Worm (Caenorhabditis elegans) whole organism, L1 larva: ENCODE data around the gene K03H9.3.
A peak's percentile ranks its signal among the peaks of the same experiment; 100 is the strongest.

Experiments used
- F16B12.6 ChIP-seq: fragments of 150-350 bp; optimal IDR thresholded peaks from 2 replicates; lab custom pipeline; 2014; ENCODE audit warnings: missing biosample characterization, missing genetic modification characterization
- aha-1 ChIP-seq: fragments of 150-350 bp; optimal IDR thresholded peaks from 2 replicates; lab custom pipeline; 2014; ENCODE audit warnings: missing biosample characterization, missing genetic modification characterization
- alr-1 ChIP-seq: fragments of 200-800 bp; sonication (Bioruptor generic); optimal IDR thresholded peaks from 2 replicates; lab custom pipeline; 2018; ENCODE audit warnings: borderline replicate concordance, mild to moderate bottlenecking, missing genetic modification characterization, missing compliant biosample characterization
- aly-2 ChIP-seq: fragments of 150-350 bp; optimal IDR thresholded peaks from 2 replicates; lab custom pipeline; 2014; ENCODE audit warnings: missing biosample characterization, missing genetic modification characterization
- ama-1 ChIP-seq: fragments of 150-350 bp; optimal IDR thresholded peaks from 2 replicates; lab custom pipeline; 2014
- blmp-1 ChIP-seq: fragments of 150-350 bp; optimal IDR thresholded peaks from 2 replicates; lab custom pipeline; 2014; ENCODE audit warnings: missing biosample characterization, missing genetic modification characterization
- ceh-8 ChIP-seq: fragments of 200-800 bp; sonication (Bioruptor generic); optimal IDR thresholded peaks from 2 replicates; lab custom pipeline; 2018; ENCODE audit warnings: mild to moderate bottlenecking, missing genetic modification characterization, moderate library complexity, missing compliant biosample characterization
- ceh-88 ChIP-seq: fragments of 200-800 bp; sonication (Bioruptor generic); IDR thresholded peaks from 2 replicates; pipeline ENCODE4 v1.3.6; 2022; ENCODE audit warnings: missing genetic modification characterization, missing compliant biosample characterization
- dsc-1 ChIP-seq: sonication (generic microtip); optimal IDR thresholded peaks from 2 replicates; lab custom pipeline; 2016; ENCODE audit warnings: mild to moderate bottlenecking, missing genetic modification characterization, missing compliant biosample characterization
- efl-1 ChIP-seq, 4 experiments: fragments of 150-350 bp; optimal IDR thresholded peaks in 3 of 4; peaks in 1 of 4; 1 replicate in 1 of 4; 2 replicates in 3 of 4; lab custom pipeline; 2014; ENCODE audit warnings: missing biosample characterization in 2 of 4, missing genetic modification characterization in 2 of 4, missing genetic modification reagents in 2 of 4
- efl-3 ChIP-seq: fragments of 200-800 bp; sonication (Bioruptor generic); optimal IDR thresholded peaks from 2 replicates; lab custom pipeline; 2018; ENCODE audit warnings: mild to moderate bottlenecking, missing genetic modification characterization, missing compliant biosample characterization
- egl-13 ChIP-seq: sonication (generic microtip); optimal IDR thresholded peaks from 2 replicates; lab custom pipeline; 2016; ENCODE audit warnings: missing genotype, missing genetic modification reagents, missing genetic modification characterization, missing compliant biosample characterization
- egl-27 ChIP-seq, 2 experiments: fragments of 150-350 bp in 1 of 2; sonication (generic microtip); optimal IDR thresholded peaks; 3 replicates each; lab custom pipeline; 2017 to 2018; ENCODE audit warnings: missing biosample characterization in 2 of 2, missing genetic modification characterization in 2 of 2, missing genetic modification reagents in 2 of 2
- elt-2 ChIP-seq: sonication (generic microtip); optimal IDR thresholded peaks from 2 replicates; lab custom pipeline; 2016; ENCODE audit warnings: missing genetic modification characterization, mild to moderate bottlenecking, inconsistent platforms, missing compliant biosample characterization, missing genetic modification reagents
- fkh-4 ChIP-seq: sonication (generic microtip); optimal IDR thresholded peaks from 2 replicates; lab custom pipeline; 2016; ENCODE audit warnings: missing compliant biosample characterization, missing genetic modification characterization, borderline replicate concordance
- fkh-8 ChIP-seq: sonication (generic microtip); optimal IDR thresholded peaks from 2 replicates; lab custom pipeline; 2016; ENCODE audit warnings: mild to moderate bottlenecking, missing genetic modification characterization, missing compliant biosample characterization
- fos-1 ChIP-seq: fragments of 150-350 bp; optimal IDR thresholded peaks from 2 replicates; lab custom pipeline; 2014; ENCODE audit warnings: missing biosample characterization, missing genetic modification characterization
- hlh-17 ChIP-seq: fragments of 200-800 bp; sonication (Bioruptor generic); optimal IDR thresholded peaks from 2 replicates; lab custom pipeline; 2018; ENCODE audit warnings: missing genetic modification characterization, mild to moderate bottlenecking, missing compliant biosample characterization, moderate library complexity, borderline replicate concordance
- isw-1 ChIP-seq: fragments of 200-800 bp; sonication (Bioruptor generic); IDR thresholded peaks from 2 replicates; pipeline ENCODE4 v1.3.6; 2022; ENCODE audit warnings: missing genetic modification characterization, missing compliant biosample characterization
- lin-15B ChIP-seq: fragments of 150-350 bp; sonication (generic microtip); optimal IDR thresholded peaks from 3 replicates; lab custom pipeline; 2014; ENCODE audit warnings: missing biosample characterization, missing genetic modification characterization
- lin-35 ChIP-seq, 2 experiments: fragments of 150-350 bp; optimal IDR thresholded peaks; 2 replicates each; lab custom pipeline; 2014; ENCODE audit warnings: missing biosample characterization in 2 of 2, missing genetic modification characterization in 2 of 2, missing genetic modification reagents in 2 of 2
- lin-39 ChIP-seq: fragments of 150-350 bp; optimal IDR thresholded peaks from 2 replicates; lab custom pipeline; 2014; ENCODE audit warnings: missing biosample characterization, missing genetic modification reagents, missing genetic modification characterization
- lir-3 ChIP-seq: sonication (generic microtip); optimal IDR thresholded peaks from 2 replicates; lab custom pipeline; 2016; ENCODE audit warnings: mild to moderate bottlenecking, missing genetic modification characterization, moderate library complexity, missing compliant biosample characterization; ENCODE audit not compliant: poor library complexity
- lsy-2 ChIP-seq, 2 experiments: fragments of 150-350 bp; optimal IDR thresholded peaks; 2 replicates each; lab custom pipeline; 2014; ENCODE audit warnings: missing biosample characterization in 2 of 2, missing genetic modification characterization in 2 of 2
- mdl-1 ChIP-seq, 2 experiments: fragments of 150-350 bp; optimal IDR thresholded peaks; 2 replicates each; lab custom pipeline; 2014 to 2017; ENCODE audit warnings: missing biosample characterization in 2 of 2, missing genetic modification characterization in 2 of 2, inconsistent platforms in 1 of 2
- mef-2 ChIP-seq: fragments of 150-350 bp; optimal IDR thresholded peaks from 2 replicates; lab custom pipeline; 2014; ENCODE audit warnings: missing biosample characterization, missing genetic modification characterization
- nhr-19 ChIP-seq: fragments of 200-800 bp; sonication (Bioruptor generic); conservative IDR thresholded peaks from 2 replicates; pipeline ENCODE4 v1.3.6; 2022; ENCODE audit warnings: missing genetic modification characterization, missing compliant biosample characterization
- nhr-28 ChIP-seq: fragments of 150-350 bp; optimal IDR thresholded peaks from 2 replicates; lab custom pipeline; 2014; ENCODE audit warnings: missing biosample characterization, missing genetic modification characterization
- nhr-47 ChIP-seq: sonication (generic microtip); optimal IDR thresholded peaks from 2 replicates; lab custom pipeline; 2016; ENCODE audit warnings: mild to moderate bottlenecking, missing genetic modification characterization, moderate library complexity, missing compliant biosample characterization
- nhr-71 ChIP-seq: sonication (generic microtip); optimal IDR thresholded peaks from 2 replicates; lab custom pipeline; 2016; ENCODE audit warnings: mild to moderate bottlenecking, missing genetic modification characterization, moderate library complexity, missing compliant biosample characterization
- nhr-76 ChIP-seq: sonication (generic microtip); optimal IDR thresholded peaks from 2 replicates; lab custom pipeline; 2017; ENCODE audit warnings: missing biosample characterization, missing genetic modification characterization
- nhr-85 ChIP-seq: sonication (generic microtip); peaks from one replicate; lab custom pipeline; 2016; ENCODE audit warnings: missing genetic modification characterization, inconsistent platforms, missing compliant biosample characterization
- pag-3 ChIP-seq: sonication (generic microtip); optimal IDR thresholded peaks from 2 replicates; lab custom pipeline; 2017; ENCODE audit warnings: missing genetic modification characterization, mild to moderate bottlenecking, missing compliant biosample characterization, antibody characterized with exemption, borderline replicate concordance; ENCODE audit not compliant: insufficient read depth
- pqm-1 ChIP-seq: sonication (generic microtip); optimal IDR thresholded peaks from 3 replicates; lab custom pipeline; 2017; ENCODE audit warnings: missing biosample characterization, missing genetic modification characterization
- rnt-1 ChIP-seq: sonication (generic microtip); optimal IDR thresholded peaks from 2 replicates; lab custom pipeline; 2016; ENCODE audit warnings: mild to moderate bottlenecking, missing genetic modification characterization, moderate library complexity, missing compliant biosample characterization
- skn-1 ChIP-seq: fragments of 150-350 bp; optimal IDR thresholded peaks from 2 replicates; lab custom pipeline; 2014; ENCODE audit warnings: missing biosample characterization, missing genetic modification characterization
- sptf-1 ChIP-seq: fragments of 150-350 bp; optimal IDR thresholded peaks from 2 replicates; lab custom pipeline; 2014; ENCODE audit warnings: missing biosample characterization, missing genetic modification characterization
- swsn-7 ChIP-seq: sonication (generic microtip); optimal IDR thresholded peaks from 2 replicates; lab custom pipeline; 2016; ENCODE audit warnings: missing genetic modification characterization, missing compliant biosample characterization
- tbx-2 ChIP-seq: sonication (generic microtip); optimal IDR thresholded peaks from 2 replicates; lab custom pipeline; 2016; ENCODE audit warnings: missing genetic modification characterization, missing compliant biosample characterization
- unc-30 ChIP-seq: sonication (generic microtip); optimal IDR thresholded peaks from 2 replicates; lab custom pipeline; 2017; ENCODE audit warnings: missing biosample characterization, missing genetic modification characterization
- unc-62 ChIP-seq: fragments of 150-350 bp; optimal IDR thresholded peaks from 2 replicates; lab custom pipeline; 2014; ENCODE audit warnings: missing biosample characterization, missing genetic modification reagents, missing genetic modification characterization
- unc-86 ChIP-seq: sonication (generic microtip); optimal IDR thresholded peaks from 2 replicates; lab custom pipeline; 2016; ENCODE audit warnings: missing genetic modification characterization, missing compliant biosample characterization
- unc-98 ChIP-seq: fragments of 200-800 bp; sonication (Bioruptor generic); IDR thresholded peaks from 2 replicates; pipeline ENCODE4 v1.3.6; 2022; ENCODE audit warnings: missing genetic modification characterization, missing compliant biosample characterization
- ztf-4 ChIP-seq: fragments of 150-350 bp; optimal IDR thresholded peaks from 2 replicates; lab custom pipeline; 2014; ENCODE audit warnings: missing biosample characterization, missing genetic modification characterization

Gene K03H9.3

ce11 chrII:6453341-6453806 lies 30.5 kb downstream of the K03H9.3 start, which contains the start of gene atg-16.2 (continued):
- TF ChIP-seq efl-3 (GFP tag; lab: Kevin White, UChicago): no peak
- TF ChIP-seq lin-39 (tag; lab: Kevin White, UChicago): no peak
- TF ChIP-seq ceh-88 (GFP tag; lab: Robert Waterston, UW): no peak
- peak; percentile 70 for TF ChIP-seq blmp-1 (tag; lab: Kevin White, UChicago)
- TF ChIP-seq egl-27 (tag; optimal IDR thresholded peaks at IDR 0.05; lab: Kevin White, UChicago): no peak
- no peak for TF ChIP-seq ama-1 (lab: Kevin White, UChicago)
- TF ChIP-seq isw-1 (GFP tag; lab: Robert Waterston, UW): no peak
- TF ChIP-seq unc-86: no peak
- peak; percentile 59 for TF ChIP-seq rnt-1 (tag; lab: Kevin White, UChicago)
- no peak for TF ChIP-seq unc-98 (GFP tag; lab: Robert Waterston, UW)
- no peak for TF ChIP-seq tbx-2 (tag; lab: Kevin White, UChicago)
- no peak for TF ChIP-seq fkh-8 (tag; lab: Kevin White, UChicago)
- TF ChIP-seq mdl-1 (tag; optimal IDR thresholded peaks at IDR 0.05; lab: Kevin White, UChicago): peak in 1 of 2 experiments; percentile 71
- TF ChIP-seq F16B12.6: peak; percentile 41
- TF ChIP-seq lin-15B (tag; lab: Kevin White, UChicago): peak; percentile 27
- TF ChIP-seq lin-35 (GFP tag; optimal IDR thresholded peaks at IDR 0.05; lab: Kevin White, UChicago): peak; percentile 60 to 77
- TF ChIP-seq pag-3 (tag; lab: Kevin White, UChicago): no peak
- peak; percentile 35; the same call in 1 of the 2 replicates for TF ChIP-seq nhr-19 (GFP tag; lab: Robert Waterston, UW)
- no peak for TF ChIP-seq aha-1 (tag; lab: Kevin White, UChicago)
- no peak for TF ChIP-seq unc-62 (GFP tag; lab: Kevin White, UChicago)
- TF ChIP-seq nhr-47 (tag; lab: Kevin White, UChicago): peak; percentile 10
- TF ChIP-seq fkh-4: no peak
- TF ChIP-seq lir-3 (tag; lab: Kevin White, UChicago): no peak
- TF ChIP-seq sptf-1 (tag; lab: Kevin White, UChicago): no peak
- TF ChIP-seq skn-1: peak; percentile 41
- TF ChIP-seq unc-30 (tag; lab: Kevin White, UChicago): no peak
- TF ChIP-seq aly-2 (tag; lab: Kevin White, UChicago): no peak
- peak; percentile 62 to 66 for TF ChIP-seq efl-1 (optimal IDR thresholded peaks at IDR 0.05; lab: Kevin White, UChicago)
- peak; percentile 65 to 94 for TF ChIP-seq efl-1 (GFP tag; optimal IDR thresholded peaks at IDR 0.05 in 1 of 2; lab: Kevin White, UChicago)

ce11 chrII:6454671-6455070 lies 31.8 kb downstream of the K03H9.3 start, which contains the start of gene aptf-1:
aptf-1 (plus strand) TSS chrII:6454971.
- TF ChIP-seq nhr-85 (tag; lab: Kevin White, UChicago) (no peak), mef-2 (no peak), alr-1 (tag; lab: Kevin White, UChicago) (no peak)

ce11 chrII:6469340-6469739 lies 46.4 kb downstream of the K03H9.3 start:
- TF ChIP-seq elt-2: peak; percentile 43
- no peak for TF ChIP-seq hlh-17 (GFP tag; lab: Kevin White, UChicago)
- no peak for TF ChIP-seq dsc-1 (tag; lab: Kevin White, UChicago)
- TF ChIP-seq, all 84 proteins: peak for 1

- TF ChIP-seq ama-1 (lab: Kevin White, UChicago): no peak
- no peak for TF ChIP-seq mef-2
- TF ChIP-seq fos-1 (tag; lab: Kevin White, UChicago): no peak
- TF ChIP-seq nhr-28 (tag; lab: Kevin White, UChicago): no peak
- no peak for TF ChIP-seq pag-3 (tag; lab: Kevin White, UChicago)
- TF ChIP-seq lsy-2 (tag; optimal IDR thresholded peaks at IDR 0.05; lab: Kevin White, UChicago): no peak
- TF ChIP-seq nhr-71 (tag; lab: Kevin White, UChicago): no peak
- no peak for TF ChIP-seq nhr-76 (tag; lab: Kevin White, UChicago)
- no peak for TF ChIP-seq egl-13 (tag; lab: Kevin White, UChicago)
- no peak for TF ChIP-seq swsn-7 (tag; lab: Kevin White, UChicago)
- TF ChIP-seq egl-27 (tag; optimal IDR thresholded peaks at IDR 0.05; lab: Kevin White, UChicago): no peak
- TF ChIP-seq pqm-1 (tag; lab: Kevin White, UChicago): no peak
- TF ChIP-seq unc-86: no peak
- no peak for TF ChIP-seq sptf-1 (tag; lab: Kevin White, UChicago)
- no peak for TF ChIP-seq lir-3 (tag; lab: Kevin White, UChicago)
- no peak for TF ChIP-seq ztf-4 (tag; lab: Kevin White, UChicago)
- TF ChIP-seq ceh-8 (GFP tag; lab: Kevin White, UChicago): no peak
These were observed 48.1 kb downstream of the K03H9.3 start, which contains the start of gene dgk-5 for ce11 chrII:6470985-6471384. dgk-5 (minus strand) TSS chrII:6471085.
